Worm (Caenorhabditis elegans): ENCODE data around the gene lars-1.

DNA sequence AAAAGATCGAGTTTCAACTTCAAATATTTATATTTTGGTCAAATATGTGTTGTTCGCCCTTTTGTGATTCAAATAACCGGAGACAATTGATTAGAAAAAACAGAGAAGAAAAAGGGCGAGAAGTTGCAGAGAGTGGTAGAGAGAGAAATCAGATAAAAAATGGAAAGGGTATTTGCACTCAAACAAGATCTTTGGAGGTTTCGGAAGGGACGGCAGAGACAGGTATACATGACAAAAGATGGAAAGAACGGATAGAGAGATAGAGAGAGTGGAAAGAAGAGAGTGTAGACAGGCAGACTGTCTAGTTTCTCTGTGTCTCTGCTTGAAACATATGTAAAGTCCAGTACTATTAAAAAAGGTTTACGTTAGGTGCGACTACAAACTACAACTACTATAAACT lies 49.6 kb upstream of the lars-1 start:
- TF ChIP-seq dao-5 (tag; optimal IDR thresholded peaks at IDR 0.05) (no peak), him-1 (tag; optimal IDR thresholded peaks at IDR 0.05) (no peak)
